Fruit fly (Drosophila melanogaster): Measurements from ENCODE around the gene CG9259.

CG9259 gene

DNA sequence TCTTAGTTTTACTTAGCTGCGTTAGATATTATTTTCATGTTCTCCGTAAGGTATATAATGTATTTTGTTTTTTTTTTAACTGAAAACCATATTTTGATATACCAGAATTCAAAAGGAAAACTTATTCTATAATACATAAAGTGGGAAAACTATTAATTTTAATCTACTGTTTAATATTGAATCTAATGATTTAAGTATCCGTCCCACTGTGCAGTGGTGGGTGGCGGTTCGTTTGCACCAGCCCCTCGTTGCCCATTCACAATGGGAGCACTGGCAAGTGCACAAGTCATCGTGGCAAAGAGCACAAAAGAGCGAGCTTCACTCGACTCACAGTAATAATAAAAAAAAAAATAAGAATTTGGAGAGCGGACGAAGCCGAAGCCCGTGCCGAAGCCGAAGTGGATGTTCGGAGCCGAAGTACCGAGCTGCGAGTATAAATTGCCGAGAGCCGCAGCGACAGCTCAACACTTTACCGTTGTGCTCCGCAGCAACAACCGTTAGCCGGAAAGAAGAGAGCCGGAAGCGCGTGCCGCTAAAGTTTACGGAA is 7.3 kb downstream of the CG9259 start, which contains the start of gene CG34136 (continued):
- TF ChIP-seq CG14710 (tag; optimal IDR thresholded peaks at IDR 0.05), result no peak
- TF ChIP-seq Ravus (GFP tag; IDR thresholded peaks at IDR 0.05), result no peak; the same call in 1 of the 2 replicates
- peak; percentile 60; the same call in 2 of the 3 replicates for TF ChIP-seq row (GFP tag; IDR thresholded peaks at IDR 0.05)
- no peak for TF ChIP-seq CG34422 (GFP tag; IDR thresholded peaks at IDR 0.05)
- TF ChIP-seq luna (GFP tag; optimal IDR thresholded peaks at IDR 0.05), result no peak
- peak; percentile 28 for TF ChIP-seq unpg (GFP tag; optimal IDR thresholded peaks at IDR 0.05)
- 0 out of 3 replicates have a peak, but pooled peaks have one; percentile 5 for TF ChIP-seq zen2 (GFP tag; IDR thresholded peaks at IDR 0.05; ENCODE audit: partially characterized antibody)
- peak; percentile 3 for TF ChIP-seq shn (GFP tag; optimal IDR thresholded peaks at IDR 0.05)
- TF ChIP-seq dpn (GFP tag; optimal IDR thresholded peaks at IDR 0.05), result peak in 1 of 2 experiments; percentile 41
- no peak for TF ChIP-seq D19A (tag; optimal IDR thresholded peaks at IDR 0.05)
- TF ChIP-seq Dek (tag; optimal IDR thresholded peaks at IDR 0.05), result no peak
- no peak for TF ChIP-seq aop (GFP tag; IDR thresholded peaks at IDR 0.05)
- TF ChIP-seq CG12744 (GFP tag; optimal IDR thresholded peaks at IDR 0.05), result no peak
- peak; percentile 44; the same call in 1 of the 3 replicates for TF ChIP-seq HLH4C (GFP tag; IDR thresholded peaks at IDR 0.05; ENCODE audit: partially characterized antibody)
- TF ChIP-seq CG8765 (GFP tag; IDR thresholded peaks at IDR 0.05), result no peak
- peak; percentile 40 for TF ChIP-seq Hsf (GFP tag; optimal IDR thresholded peaks at IDR 0.05)
- no peak for TF ChIP-seq crol (GFP tag; IDR thresholded peaks at IDR 0.05)
- no peak for TF ChIP-seq ttk (GFP tag; IDR thresholded peaks at IDR 0.05)
- peak; percentile 13 for TF ChIP-seq CG7987 (GFP tag; optimal IDR thresholded peaks at IDR 0.05)
- peak; percentile 56 for TF ChIP-seq CG17359 (tag; optimal IDR thresholded peaks at IDR 0.05)
- no peak for TF ChIP-seq eyg (GFP tag; optimal IDR thresholded peaks at IDR 0.05)
- 0 out of 2 replicates have a peak, but pooled peaks have one; percentile 42 for TF ChIP-seq lmd (GFP tag; IDR thresholded peaks at IDR 0.05)
- peak; percentile 6 for TF ChIP-seq BtbVII (GFP tag; optimal IDR thresholded peaks at IDR 0.05)
- TF ChIP-seq usp (GFP tag; optimal IDR thresholded peaks at IDR 0.05), result no peak
- no peak for TF ChIP-seq CG4820 (GFP tag; optimal IDR thresholded peaks at IDR 0.05)
- no peak for TF ChIP-seq CG12942 (GFP tag; optimal IDR thresholded peaks at IDR 0.05)
- TF ChIP-seq mirr (GFP tag; optimal IDR thresholded peaks at IDR 0.05), result no peak
- TF ChIP-seq Xbp1 (GFP tag; optimal IDR thresholded peaks at IDR 0.05), result peak; percentile 21
- TF ChIP-seq Nf-YA (GFP tag; IDR thresholded peaks at IDR 0.05), result no peak
- TF ChIP-seq CG11456 (GFP tag; IDR thresholded peaks at IDR 0.05), result no peak; the same call in 2 of the 3 replicates
- TF ChIP-seq CG13424 (tag; optimal IDR thresholded peaks at IDR 0.05), result peak; percentile 41
- peak; percentile 46 for TF ChIP-seq kni (GFP tag; optimal IDR thresholded peaks at IDR 0.05)
- no peak for TF ChIP-seq dan (GFP tag; IDR thresholded peaks at IDR 0.05)
- no peak for TF ChIP-seq CG11247 (GFP tag; IDR thresholded peaks at IDR 0.05)
- no peak for TF ChIP-seq zen (tag; optimal IDR thresholded peaks at IDR 0.05)
- peak; percentile 21 for TF ChIP-seq CG10543 (GFP tag; optimal IDR thresholded peaks at IDR 0.05)
- TF ChIP-seq bsh (GFP tag; optimal IDR thresholded peaks at IDR 0.05), result peak; percentile 45 to 75
- no peak for TF ChIP-seq mam (GFP tag; optimal IDR thresholded peaks at IDR 0.05)
- no peak for TF ChIP-seq CG7928 (GFP tag; optimal IDR thresholded peaks at IDR 0.05)
- peak; percentile 46; the same call in 1 of the 2 replicates for TF ChIP-seq sob (GFP tag; IDR thresholded peaks at IDR 0.05)
- TF ChIP-seq CG43689 (GFP tag; IDR thresholded peaks at IDR 0.05), result no peak
- no peak for TF ChIP-seq H15 (GFP tag; IDR thresholded peaks at IDR 0.05)
- no peak for TF ChIP-seq CG16815 (GFP tag; optimal IDR thresholded peaks at IDR 0.05)
- peak; percentile 42 for TF ChIP-seq CG18619 (GFP tag; optimal IDR thresholded peaks at IDR 0.05)
- no peak for TF ChIP-seq psq (GFP tag; optimal IDR thresholded peaks at IDR 0.05)
- TF ChIP-seq TFAM (GFP tag; optimal IDR thresholded peaks at IDR 0.05), result no peak
- TF ChIP-seq CG3065 (GFP tag; optimal IDR thresholded peaks at IDR 0.05), result no peak
- no peak for TF ChIP-seq jumu (GFP tag; optimal IDR thresholded peaks at IDR 0.05)
- no peak for TF ChIP-seq CG2199 (GFP tag; IDR thresholded peaks at IDR 0.05)
- TF ChIP-seq Opbp (GFP tag; IDR thresholded peaks at IDR 0.05; ENCODE audit: partially characterized antibody), result no peak
- no peak for TF ChIP-seq sd (tag; optimal IDR thresholded peaks at IDR 0.05)

Data from whole organism, embryonic.